Worm (Caenorhabditis elegans) whole organism, late embryonic: ENCODE measurements around the gene cutl-1.

Experiments
- C38D4.7 ChIP-seq: fragments of 200-800 bp; sonication (Bioruptor generic); optimal IDR thresholded peaks from 2 replicates; lab custom pipeline; 2018; ENCODE audit warnings: mild to moderate bottlenecking, missing genetic modification characterization, moderate library complexity, missing compliant biosample characterization
- F13H6.1 ChIP-seq: sonication (generic microtip); optimal IDR thresholded peaks from 2 replicates; lab custom pipeline; 2016; ENCODE audit warnings: missing genetic modification characterization, missing compliant biosample characterization
- Y22D7AL.16 ChIP-seq: sonication (generic microtip); optimal IDR thresholded peaks from 2 replicates; lab custom pipeline; 2016; ENCODE audit warnings: missing genetic modification characterization, missing compliant biosample characterization
- ama-1 ChIP-seq: fragments of 150-350 bp; optimal IDR thresholded peaks from 2 replicates; lab custom pipeline; 2014
- ceh-14 ChIP-seq: sonication (generic microtip); optimal IDR thresholded peaks from 2 replicates; lab custom pipeline; 2016; ENCODE audit warnings: missing genotype, missing genetic modification characterization, missing compliant biosample characterization
- ceh-18 ChIP-seq: sonication (generic microtip); optimal IDR thresholded peaks from 2 replicates; lab custom pipeline; 2016; ENCODE audit warnings: missing genetic modification characterization, missing compliant biosample characterization
- ceh-2 ChIP-seq: sonication (generic microtip); optimal IDR thresholded peaks from 2 replicates; lab custom pipeline; 2016; ENCODE audit warnings: missing genotype, missing genetic modification characterization, missing compliant biosample characterization
- ceh-24 ChIP-seq: sonication (generic microtip); optimal IDR thresholded peaks from 2 replicates; lab custom pipeline; 2016; ENCODE audit warnings: mild to moderate bottlenecking, missing genetic modification characterization, missing compliant biosample characterization
- ceh-45 ChIP-seq: fragments of 200-800 bp; sonication (Bioruptor generic); IDR thresholded peaks from 2 replicates; pipeline ENCODE4 v1.3.6; 2022; ENCODE audit warnings: missing genetic modification reagents, missing genetic modification characterization, missing compliant biosample characterization
- che-1 ChIP-seq: sonication (generic microtip); optimal IDR thresholded peaks from 2 replicates; lab custom pipeline; 2016; ENCODE audit warnings: mild to moderate bottlenecking, missing genetic modification characterization, missing compliant biosample characterization
- dmd-4 ChIP-seq: sonication (generic microtip); optimal IDR thresholded peaks from 2 replicates; lab custom pipeline; 2016; ENCODE audit warnings: borderline replicate concordance, missing genetic modification characterization, missing compliant biosample characterization
- dve-1 ChIP-seq: sonication (generic microtip); optimal IDR thresholded peaks from 2 replicates; lab custom pipeline; 2017; ENCODE audit warnings: antibody characterized with exemption, mild to moderate bottlenecking, missing genetic modification characterization, missing compliant biosample characterization
- fkh-10 ChIP-seq: fragments of 150-350 bp; optimal IDR thresholded peaks from 2 replicates; lab custom pipeline; 2014; ENCODE audit warnings: missing biosample characterization, missing genetic modification reagents, missing genetic modification characterization
- gmeb-2 ChIP-seq: sonication (generic microtip); optimal IDR thresholded peaks from 2 replicates; lab custom pipeline; 2016; ENCODE audit warnings: missing genetic modification characterization, inconsistent platforms, missing compliant biosample characterization
- hlh-15 ChIP-seq: sonication (generic microtip); optimal IDR thresholded peaks from 2 replicates; lab custom pipeline; 2016; ENCODE audit warnings: missing genetic modification characterization, missing compliant biosample characterization
- hlh-6 ChIP-seq: sonication (generic microtip); optimal IDR thresholded peaks from 2 replicates; lab custom pipeline; 2016; ENCODE audit warnings: missing genotype, missing genetic modification characterization, missing compliant biosample characterization
- lim-6 ChIP-seq: sonication (generic microtip); optimal IDR thresholded peaks from 2 replicates; lab custom pipeline; 2016; ENCODE audit warnings: missing genetic modification characterization, missing compliant biosample characterization
- lin-11 ChIP-seq: fragments of 200-800 bp; sonication (Bioruptor generic); optimal IDR thresholded peaks from 2 replicates; lab custom pipeline; 2018; ENCODE audit warnings: mild to moderate bottlenecking, missing genetic modification characterization, missing compliant biosample characterization
- madf-2 ChIP-seq: sonication (generic microtip); optimal IDR thresholded peaks from 2 replicates; lab custom pipeline; 2017; ENCODE audit warnings: missing genetic modification characterization, missing compliant biosample characterization
- mec-3 ChIP-seq: sonication (generic microtip); optimal IDR thresholded peaks from 2 replicates; lab custom pipeline; 2016; ENCODE audit warnings: borderline replicate concordance, missing genetic modification characterization, missing compliant biosample characterization
- nhr-11 ChIP-seq: fragments of 150-350 bp; optimal IDR thresholded peaks from 2 replicates; lab custom pipeline; 2014; ENCODE audit warnings: missing biosample characterization, missing genetic modification characterization
- nhr-232 ChIP-seq: sonication (generic microtip); optimal IDR thresholded peaks from 2 replicates; lab custom pipeline; 2016; ENCODE audit warnings: missing genetic modification characterization, missing compliant biosample characterization
- pag-3 ChIP-seq: sonication (generic microtip); optimal IDR thresholded peaks from 2 replicates; lab custom pipeline; 2016; ENCODE audit warnings: missing compliant biosample characterization, missing genetic modification characterization, borderline replicate concordance
- pat-9 ChIP-seq: fragments of 200-800 bp; sonication (Bioruptor generic); optimal IDR thresholded peaks from 2 replicates; lab custom pipeline; 2018; ENCODE audit warnings: mild to moderate bottlenecking, missing genetic modification characterization, moderate library complexity, missing compliant biosample characterization
- pax-1 ChIP-seq: fragments of 150-350 bp; optimal IDR thresholded peaks from 2 replicates; lab custom pipeline; 2014; ENCODE audit warnings: missing biosample characterization, missing genetic modification characterization
- pha-2 ChIP-seq: sonication (generic microtip); optimal IDR thresholded peaks from 2 replicates; lab custom pipeline; 2017; ENCODE audit warnings: mild to moderate bottlenecking, missing genetic modification characterization, missing compliant biosample characterization
- ref-2 ChIP-seq: sonication (generic microtip); optimal IDR thresholded peaks from 2 replicates; lab custom pipeline; 2016; ENCODE audit warnings: missing genetic modification characterization, missing compliant biosample characterization
- rnt-1 ChIP-seq: sonication (generic microtip); optimal IDR thresholded peaks from 2 replicates; lab custom pipeline; 2016; ENCODE audit warnings: missing genetic modification characterization, missing compliant biosample characterization
- sdc-2 ChIP-seq: sonication (generic microtip); optimal IDR thresholded peaks from 2 replicates; lab custom pipeline; 2016; ENCODE audit warnings: missing genotype, missing genetic modification characterization, missing compliant biosample characterization
- sox-2 ChIP-seq: fragments of 200-800 bp; sonication (Bioruptor generic); IDR thresholded peaks from 2 replicates; pipeline ENCODE4 v1.3.6; 2022; ENCODE audit warnings: missing genetic modification reagents, missing genetic modification characterization, missing compliant biosample characterization
- syd-9 ChIP-seq: sonication (generic microtip); optimal IDR thresholded peaks from 2 replicates; lab custom pipeline; 2016; ENCODE audit warnings: mild to moderate bottlenecking, missing genetic modification characterization, moderate library complexity, missing compliant biosample characterization
- tbx-2 ChIP-seq: sonication (generic microtip); optimal IDR thresholded peaks from 2 replicates; lab custom pipeline; 2016; ENCODE audit warnings: missing genetic modification characterization, missing compliant biosample characterization
- ttx-3 ChIP-seq: sonication (generic microtip); optimal IDR thresholded peaks from 2 replicates; lab custom pipeline; 2016; ENCODE audit warnings: missing genetic modification reagents, missing genetic modification characterization, missing compliant biosample characterization
- unc-3 ChIP-seq, 2 experiments: fragments of 200-800 bp in 1 of 2; sonication (Bioruptor generic) in 1 of 2; sonication (generic microtip) in 1 of 2; conservative IDR thresholded peaks in 1 of 2; optimal IDR thresholded peaks in 1 of 2; 2 replicates each; pipeline versions ENCODE4 v1.3.6 to Lab custom; 2016 to 2022; ENCODE audit warnings: missing compliant biosample characterization in 2 of 2, missing genetic modification characterization in 2 of 2, missing genetic modification reagents in 1 of 2
- unc-42 ChIP-seq: sonication (generic microtip); optimal IDR thresholded peaks from 2 replicates; lab custom pipeline; 2016; ENCODE audit warnings: missing genotype, missing genetic modification characterization, missing compliant biosample characterization
- unc-55 ChIP-seq: sonication (generic microtip); optimal IDR thresholded peaks from 2 replicates; lab custom pipeline; 2017; ENCODE audit warnings: missing biosample characterization, missing genetic modification reagents, missing genetic modification characterization
- ztf-16 ChIP-seq: sonication (generic microtip); optimal IDR thresholded peaks from 2 replicates; lab custom pipeline; 2017; ENCODE audit warnings: missing genetic modification characterization, missing compliant biosample characterization

cutl-1 gene

ce11 chrV:13406032-13406431 lies at the start of gene cutl-1:
cutl-1 (minus strand) TSS chrV:13406114.
- TF ChIP-seq nhr-232 (tag; lab: Kevin White, UChicago): no peak
- no peak for TF ChIP-seq pax-1 (tag; lab: Kevin White, UChicago)
- TF ChIP-seq gmeb-2: no peak
- TF ChIP-seq ama-1 (lab: Kevin White, UChicago): no peak
- TF ChIP-seq ref-2 (tag; lab: Kevin White, UChicago): no peak
- TF ChIP-seq sdc-2 (tag; lab: Kevin White, UChicago): no peak
- no peak for TF ChIP-seq mec-3
- TF ChIP-seq dmd-4 (tag; lab: Kevin White, UChicago): no peak
- TF ChIP-seq rnt-1 (tag; lab: Kevin White, UChicago): no peak
- TF ChIP-seq lim-6: no peak
- TF ChIP-seq hlh-15 (tag; lab: Kevin White, UChicago): no peak
- TF ChIP-seq tbx-2: no peak
- no peak for TF ChIP-seq ttx-3 (tag; lab: Kevin White, UChicago)
- TF ChIP-seq ceh-24: no peak
- TF ChIP-seq F13H6.1 (tag; lab: Kevin White, UChicago): no peak

ce11 chrV:13455448-13455847 lies 49.5 kb upstream of the cutl-1 start, which contains the start of gene lurp-3:
lurp-3 (plus strand) TSS chrV:13455748.
- no peak for TF ChIP-seq ztf-16 (tag; lab: Kevin White, UChicago)
- no peak for TF ChIP-seq dmd-4 (tag; lab: Kevin White, UChicago)
- no peak for TF ChIP-seq ama-1 (lab: Kevin White, UChicago)
- TF ChIP-seq unc-55 (GFP tag; lab: Kevin White, UChicago): no peak
- TF ChIP-seq ceh-18 (tag; lab: Kevin White, UChicago): no peak
- no peak for TF ChIP-seq ceh-45 (GFP tag; lab: Robert Waterston, UW)

- TF ChIP-seq pat-9 (tag; lab: Kevin White, UChicago) (no peak), ceh-2 (tag; lab: Kevin White, UChicago) (no peak), dve-1 (tag; lab: Kevin White, UChicago) (no peak), unc-42 (tag; lab: Kevin White, UChicago) (no peak), ama-1 (lab: Kevin White, UChicago) (no peak), ttx-3 (tag; lab: Kevin White, UChicago) (no peak), ztf-16 (tag; lab: Kevin White, UChicago) (no peak), nhr-11 (tag; lab: Kevin White, UChicago) (no peak), lin-11 (tag; lab: Kevin White, UChicago) (no peak), gmeb-2 (no peak), C38D4.7 (no peak), madf-2 (tag; lab: Kevin White, UChicago) (no peak), pag-3 (tag; lab: Kevin White, UChicago) (no peak), unc-3 (GFP tag; conservative IDR thresholded peaks at IDR 0.05; lab: Robert Waterston, UW) (no peak), unc-3 (tag; optimal IDR thresholded peaks at IDR 0.05; lab: Kevin White, UChicago) (no peak), Y22D7AL.16 (tag; lab: Kevin White, UChicago) (no peak), sox-2 (no peak), fkh-10 (GFP tag; lab: Kevin White, UChicago) (no peak)
Observed at ce11 chrV:13453334-13453733, 47.4 kb upstream of the cutl-1 start, which contains the start of gene lurp-2. lurp-2 (plus strand) TSS chrV:13453634.

DNA sequence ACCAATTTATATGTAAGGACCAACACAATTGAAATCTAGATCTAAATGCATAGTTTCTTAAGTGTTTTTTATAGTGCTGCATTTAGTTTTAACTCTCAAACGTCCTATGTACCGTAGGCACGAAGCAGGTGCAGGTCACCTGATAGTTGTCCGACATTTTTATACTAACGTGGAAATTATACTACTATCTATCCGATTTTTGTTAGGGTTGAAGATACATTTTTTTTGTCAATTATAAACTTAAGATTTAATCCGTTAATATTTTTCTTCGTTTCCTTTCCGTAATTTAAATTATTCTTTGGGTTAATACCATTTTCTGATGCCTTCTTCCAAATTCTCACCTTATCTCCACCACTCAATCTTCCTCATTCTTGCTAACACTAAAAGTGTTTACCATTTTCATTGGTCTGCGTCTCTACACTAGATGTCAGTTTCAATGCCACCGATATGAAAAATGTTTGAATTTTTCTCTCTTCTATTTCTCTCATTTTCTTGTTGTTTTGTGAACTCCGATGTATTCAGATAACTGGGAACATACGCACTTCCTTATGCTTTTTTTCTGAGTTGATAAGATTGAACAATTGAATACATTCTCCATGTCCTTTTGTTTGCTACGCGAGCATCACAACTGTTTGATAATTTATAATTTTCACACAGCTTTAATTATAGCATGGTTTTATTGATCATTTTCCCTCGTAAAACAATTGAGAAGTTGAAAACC lies 39.5 kb upstream of the cutl-1 start, which contains the start of gene Y2H9A.4:
Y2H9A.4 (plus strand) TSS at position 671 of the 721 bp plus-strand sequence.
- TF ChIP-seq syd-9 (tag; lab: Kevin White, UChicago) (no peak), ceh-2 (tag; lab: Kevin White, UChicago) (no peak), ceh-24 (no peak), lin-11 (tag; lab: Kevin White, UChicago) (no peak), ceh-14 (tag; lab: Kevin White, UChicago) (no peak), pha-2 (no peak), nhr-11 (tag; lab: Kevin White, UChicago) (no peak), unc-3 (GFP tag; conservative IDR thresholded peaks at IDR 0.05; lab: Robert Waterston, UW) (no peak), unc-3 (tag; optimal IDR thresholded peaks at IDR 0.05; lab: Kevin White, UChicago) (no peak), hlh-6 (no peak), mec-3 (no peak), che-1 (no peak)
